Worm (Caenorhabditis elegans): ENCODE data around the gene srh-236.
A peak's percentile ranks its signal among the peaks of the same experiment; 100 is the strongest.

The srh-236 gene

DNA sequence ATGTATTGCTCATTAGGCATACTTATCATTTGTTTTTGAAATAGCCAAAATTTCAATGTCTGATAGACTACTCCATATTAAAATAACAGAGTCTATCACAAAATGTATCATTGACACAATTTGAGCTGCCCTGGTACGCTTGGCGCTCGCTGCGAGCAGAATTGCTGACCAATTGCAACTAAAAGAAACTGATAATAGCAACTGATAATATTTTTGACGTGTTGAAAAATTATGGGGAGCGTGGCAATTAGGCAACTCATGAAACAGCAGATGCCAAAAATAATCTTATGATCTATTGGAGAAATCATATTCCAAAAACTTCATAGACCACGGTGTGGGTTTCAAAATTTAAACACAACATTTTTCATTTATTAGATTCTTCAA, 29.4 kb upstream of the srh-236 start:
- TF ChIP-seq gmeb-1 (tag; optimal IDR thresholded peaks at IDR 0.05) (peak; percentile 25), fos-1 (tag; optimal IDR thresholded peaks at IDR 0.05) (peak; percentile 83), snpc-4 (tag; optimal IDR thresholded peaks at IDR 0.05) (no peak), nhr-129 (tag; optimal IDR thresholded peaks at IDR 0.05) (no peak), Y55F3AM.14 (GFP tag; optimal IDR thresholded peaks at IDR 0.05) (no peak), ztf-1 (GFP tag; conservative IDR thresholded peaks at IDR 0.05) (no peak), nhr-23 (tag; optimal IDR thresholded peaks at IDR 0.05) (no peak), unc-62 (GFP tag; optimal IDR thresholded peaks at IDR 0.05) (no peak), sma-9 (GFP tag; optimal IDR thresholded peaks at IDR 0.05) (peak; percentile 24), sma-9 (tag; optimal IDR thresholded peaks at IDR 0.05) (no peak)

DNA sequence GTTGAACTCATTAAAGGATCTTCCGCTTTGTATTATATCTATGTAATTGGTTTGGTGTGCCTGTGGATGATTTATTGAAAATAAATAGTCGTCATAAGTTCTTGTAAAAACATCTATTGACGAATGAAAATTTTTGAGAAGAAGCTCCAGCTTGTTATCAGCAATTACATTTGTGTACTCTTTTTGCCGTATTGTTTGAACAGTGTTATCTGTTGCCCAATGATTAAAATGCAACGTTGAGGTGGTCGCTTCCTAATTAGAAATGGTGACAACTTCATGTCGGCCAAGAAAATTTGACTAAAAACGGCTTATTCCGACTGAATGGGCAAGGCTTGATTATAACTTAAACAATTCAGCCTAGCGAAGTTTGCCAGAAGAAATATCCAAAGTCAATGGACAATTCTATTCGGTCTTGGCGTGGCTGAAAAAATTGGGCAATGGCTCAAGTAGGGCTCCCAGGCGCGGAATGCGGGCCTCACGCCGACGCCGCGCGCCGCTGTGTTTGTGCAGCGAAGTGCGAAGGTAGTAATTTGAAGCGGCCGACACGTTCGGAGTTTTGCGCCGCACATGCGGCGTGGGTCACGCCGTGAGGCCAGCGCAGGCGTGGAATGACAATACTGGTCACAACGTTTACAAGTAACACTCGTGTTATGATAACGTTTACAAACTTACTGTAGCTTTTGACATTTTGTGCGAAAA, 28.9 kb upstream of the srh-236 start:
- TF ChIP-seq nhr-77 (tag; optimal IDR thresholded peaks at IDR 0.05) (no peak), fos-1 (tag; optimal IDR thresholded peaks at IDR 0.05) (peak; percentile 73)

DNA sequence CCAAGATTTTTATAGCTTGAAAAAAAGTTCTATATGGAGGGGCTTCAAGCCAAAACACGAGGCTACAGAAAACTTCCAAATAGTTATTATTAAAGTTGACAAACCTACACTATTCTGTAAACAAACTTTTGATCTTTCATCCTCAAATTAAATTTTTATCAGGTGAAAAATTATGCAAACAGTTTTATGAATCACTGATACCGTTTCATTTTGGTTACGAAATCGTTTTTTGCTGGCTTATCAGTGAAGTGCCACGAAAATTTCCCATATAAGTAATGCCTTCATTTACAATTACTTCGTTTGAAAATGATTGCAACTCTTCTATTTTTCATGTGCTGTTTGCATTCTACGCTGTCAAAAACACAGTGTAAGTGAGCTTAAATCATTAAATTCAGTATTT, 27.0 kb upstream of the srh-236 start, which contains the start of gene T19C9.8:
TSS of gene T19C9.8 (plus strand) at position 299 of the 400 bp plus-strand sequence.
- TF ChIP-seq lin-11 (tag; optimal IDR thresholded peaks at IDR 0.05) (no peak), fos-1 (tag; optimal IDR thresholded peaks at IDR 0.05) (peak; percentile 95), sma-9 (GFP tag; optimal IDR thresholded peaks at IDR 0.05) (peak; percentile 10), sma-9 (tag; optimal IDR thresholded peaks at IDR 0.05) (no peak)

DNA sequence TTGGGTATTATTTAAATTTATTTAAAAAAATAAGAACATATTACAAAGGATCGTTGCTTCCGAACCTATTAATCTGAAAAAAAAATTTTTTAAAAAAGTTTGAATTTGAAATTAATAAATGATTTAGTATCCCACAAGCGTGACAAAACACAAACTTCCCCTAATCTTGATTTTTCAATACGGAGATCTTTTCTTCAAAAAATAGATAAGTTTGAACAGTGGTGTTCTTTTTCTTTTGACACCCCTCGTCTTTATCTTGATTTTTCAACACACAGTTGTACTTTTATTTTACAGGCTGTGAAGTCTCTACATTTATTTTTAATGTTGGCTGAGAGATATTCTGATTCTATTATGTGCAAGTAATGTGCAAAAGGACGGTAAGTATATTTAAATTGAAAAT, 24.5 kb upstream of the srh-236 start, which contains the start of gene T19C9.10:
TSS of gene T19C9.10 (plus strand) at position 248 of the 400 bp plus-strand sequence.
- TF ChIP-seq ama-1 (optimal IDR thresholded peaks at IDR 0.05) (no peak), lsy-2 (tag; optimal IDR thresholded peaks at IDR 0.05) (no peak), aly-2 (tag; optimal IDR thresholded peaks at IDR 0.05) (no peak), lin-11 (tag; optimal IDR thresholded peaks at IDR 0.05) (no peak), ztf-11 (tag; optimal IDR thresholded peaks at IDR 0.05) (no peak), F13H6.1 (tag; optimal IDR thresholded peaks at IDR 0.05) (no peak), C34F6.9 (tag; optimal IDR thresholded peaks at IDR 0.05) (no peak), sem-4 (tag; optimal IDR thresholded peaks at IDR 0.05) (no peak), skn-1 (tag; optimal IDR thresholded peaks at IDR 0.05) (no peak), nhr-21 (tag; optimal IDR thresholded peaks at IDR 0.05) (no peak), dmd-4 (tag; optimal IDR thresholded peaks at IDR 0.05) (no peak), nhr-23 (tag; optimal IDR thresholded peaks at IDR 0.05) (no peak), sma-9 (GFP tag; optimal IDR thresholded peaks at IDR 0.05) (no peak), sma-9 (tag; optimal IDR thresholded peaks at IDR 0.05) (no peak), Y55F3AM.14 (GFP tag; optimal IDR thresholded peaks at IDR 0.05) (no peak), lin-39 (tag; optimal IDR thresholded peaks at IDR 0.05) (no peak), gmeb-1 (tag; optimal IDR thresholded peaks at IDR 0.05) (no peak)

DNA sequence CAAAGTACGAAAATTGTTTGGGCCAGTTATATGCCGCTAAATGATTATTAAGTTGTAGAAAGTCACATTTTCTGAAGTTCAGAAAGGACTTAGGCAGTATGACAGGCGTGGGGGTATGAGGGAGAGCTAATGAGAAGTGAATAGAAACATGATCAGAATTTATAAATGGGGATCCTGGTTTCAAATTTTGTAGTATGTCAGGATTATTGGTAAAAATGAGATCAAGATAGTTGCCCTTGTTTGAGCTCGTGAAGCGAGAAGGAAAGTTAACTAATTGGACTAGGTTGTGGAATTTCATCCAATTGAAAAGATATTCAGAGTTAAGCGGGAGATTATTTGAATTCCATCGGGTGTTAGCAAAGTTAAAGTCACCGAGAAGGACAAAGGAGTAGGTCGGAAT, 20.6 kb upstream of the srh-236 start:
- TF ChIP-seq sma-3 (GFP tag; optimal IDR thresholded peaks at IDR 0.05), result no peak

DNA sequence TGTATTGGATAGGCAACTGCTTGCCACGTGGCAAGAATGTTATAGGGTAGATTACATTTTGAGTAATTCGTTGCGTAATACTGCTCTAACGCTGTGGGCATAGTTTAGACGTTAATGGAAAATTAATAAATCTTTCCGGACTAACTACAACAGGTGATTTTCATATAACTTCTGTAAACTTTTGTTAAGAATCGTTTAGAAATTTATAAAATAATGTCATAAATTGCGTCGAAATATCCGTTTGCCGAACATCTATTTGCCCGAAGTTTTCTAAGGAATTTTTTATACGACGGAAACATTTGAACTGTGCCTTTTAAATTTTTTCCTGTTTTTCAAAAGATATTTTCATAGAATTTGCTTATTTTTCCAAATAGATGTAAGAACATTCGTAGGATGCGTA, 14.3 kb upstream of the srh-236 start, which contains the start of gene srh-112:
TSS of gene srh-112 (minus strand) at position 101 of the 400 bp plus-strand sequence.
- TF ChIP-seq R02D3.7 (tag; optimal IDR thresholded peaks at IDR 0.05) (no peak), ZK546.5 (tag; optimal IDR thresholded peaks at IDR 0.05) (no peak), Y55F3AM.14 (GFP tag; optimal IDR thresholded peaks at IDR 0.05) (no peak), nhr-237 (tag; optimal IDR thresholded peaks at IDR 0.05) (no peak), lin-13 (GFP tag; optimal IDR thresholded peaks at IDR 0.05) (no peak)

DNA sequence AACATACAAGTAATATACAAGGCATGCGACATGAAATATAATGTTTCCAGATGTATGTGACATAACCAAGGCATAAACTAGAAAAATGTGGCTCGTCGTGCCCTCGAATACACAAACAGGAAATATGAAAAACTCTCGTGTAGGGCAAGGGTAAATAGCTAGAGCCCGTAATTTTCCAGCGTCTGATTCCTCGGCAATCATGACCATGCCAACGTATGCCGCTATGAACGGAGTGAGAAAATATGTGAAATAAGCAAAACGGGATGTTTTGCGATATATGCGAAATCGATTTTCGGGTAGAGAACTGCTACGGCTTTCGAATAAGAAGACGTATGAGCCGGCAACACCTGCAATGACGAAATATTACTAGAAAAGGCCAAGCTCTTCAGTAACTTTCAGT, 13.6 kb upstream of the srh-236 start, which contains the start of gene scl-25:
TSS of gene scl-25 (plus strand) at position 301 of the 400 bp plus-strand sequence.
- TF ChIP-seq mbf-1 (tag; optimal IDR thresholded peaks at IDR 0.05), result no peak
- TF ChIP-seq elt-3 (tag; optimal IDR thresholded peaks at IDR 0.05), result no peak
- no peak for TF ChIP-seq ztf-1 (GFP tag; conservative IDR thresholded peaks at IDR 0.05)
- no peak for TF ChIP-seq nhr-10 (tag; optimal IDR thresholded peaks at IDR 0.05)
- TF ChIP-seq unc-62 (GFP tag; optimal IDR thresholded peaks at IDR 0.05), result no peak
- no peak for TF ChIP-seq ceh-82 (tag; optimal IDR thresholded peaks at IDR 0.05)
- TF ChIP-seq Y55F3AM.14 (GFP tag; optimal IDR thresholded peaks at IDR 0.05), result no peak
- no peak for TF ChIP-seq blmp-1 (tag; optimal IDR thresholded peaks at IDR 0.05; ENCODE audit: insufficient read depth)
- no peak for TF ChIP-seq F13H6.1 (tag; optimal IDR thresholded peaks at IDR 0.05)
- no peak for TF ChIP-seq nhr-21 (tag; optimal IDR thresholded peaks at IDR 0.05)
- TF ChIP-seq gmeb-1 (tag; optimal IDR thresholded peaks at IDR 0.05), result no peak
- no peak for TF ChIP-seq R02D3.7 (tag; optimal IDR thresholded peaks at IDR 0.05)
- no peak for TF ChIP-seq lin-11 (tag; optimal IDR thresholded peaks at IDR 0.05)
- no peak for TF ChIP-seq nhr-11 (tag; optimal IDR thresholded peaks at IDR 0.05)

All from whole organism, L2 larva.